Fruit fly (Drosophila melanogaster): ENCODE results near the gene Pcyt1.

DNA sequence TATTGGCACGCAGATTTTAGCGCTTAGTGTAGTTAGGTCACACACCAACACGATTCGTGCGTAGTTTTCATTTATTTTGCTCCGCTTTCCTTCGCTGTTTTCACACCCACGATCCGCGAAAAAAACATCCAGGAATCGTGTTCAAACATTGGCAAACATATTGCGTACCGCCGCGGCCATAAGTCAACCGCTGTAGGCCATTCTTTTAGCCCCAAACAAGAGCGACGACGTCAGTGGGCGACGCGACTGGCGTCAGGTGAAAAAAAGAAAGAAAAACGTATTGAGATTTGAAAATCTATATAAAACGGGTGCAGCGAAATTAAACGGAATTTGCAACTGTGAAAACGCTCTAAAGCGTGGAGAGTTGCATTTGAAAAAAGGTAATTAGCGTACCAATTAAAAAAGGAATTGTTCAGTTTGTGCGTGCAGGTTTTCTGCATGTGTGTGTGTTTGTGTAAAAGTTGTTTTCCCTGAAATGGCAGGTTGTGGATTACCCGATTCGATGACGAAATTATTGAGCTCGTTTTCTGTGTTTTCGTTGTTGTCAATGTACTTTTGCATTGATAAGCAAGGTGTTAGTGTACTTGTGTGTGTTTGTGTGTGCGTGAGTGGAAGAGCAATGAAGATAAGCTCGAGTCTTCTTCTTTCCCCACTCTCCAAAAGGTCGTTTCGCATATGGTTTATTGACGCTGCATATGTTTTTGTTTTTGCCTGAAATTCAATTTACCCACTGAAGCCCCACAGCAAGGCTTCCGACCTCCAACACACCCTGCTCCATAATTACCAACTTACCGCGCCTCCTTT, 23.5 kb downstream of the Pcyt1 start, which contains the start of gene Tmep:
- TF ChIP-seq CTCF (optimal IDR thresholded peaks at IDR 0.05) (no peak), CG8478 (optimal IDR thresholded peaks at IDR 0.05) (no peak)
